Worm (Caenorhabditis elegans): ENCODE results near the gene B0272.4.

ce11 chrX:9391345-9391744, 36.9 kb upstream of the B0272.4 start, which contains the start of gene C23F12.3:
- TF ChIP-seq nhr-237 (tag; optimal IDR thresholded peaks at IDR 0.05): no peak
- TF ChIP-seq mdl-1 (tag; optimal IDR thresholded peaks at IDR 0.05): no peak
- TF ChIP-seq nhr-77 (tag; optimal IDR thresholded peaks at IDR 0.05): no peak
